Worm (Caenorhabditis elegans) whole organism, young adult: Measurements from ENCODE around the gene T14B4.1.

Experiments used
- B0019.2 ChIP-seq: fragments of 200-800 bp; sonication (Bioruptor generic); conservative IDR thresholded peaks from 2 replicates; pipeline ENCODE4 v1.3.6; 2022; ENCODE audit warnings: missing genetic modification reagents, missing genetic modification characterization, missing compliant biosample characterization
- B0035.1 ChIP-seq: sonication (generic microtip); optimal IDR thresholded peaks from 2 replicates; lab custom pipeline; 2016; ENCODE audit warnings: missing genetic modification characterization, mild to moderate bottlenecking, missing compliant biosample characterization, missing genotype, missing genetic modification reagents
- C17E4.6 ChIP-seq: fragments of 200-800 bp; sonication (Bioruptor generic); IDR thresholded peaks from 2 replicates; pipeline ENCODE4 v1.3.6; 2022; ENCODE audit warnings: missing genetic modification reagents, missing genetic modification characterization, missing compliant biosample characterization
- D2030.7 ChIP-seq: fragments of 200-800 bp; sonication (Bioruptor generic); IDR thresholded peaks from 2 replicates; pipeline ENCODE4 v1.3.6; 2022; ENCODE audit warnings: missing genetic modification reagents, missing genetic modification characterization, missing compliant biosample characterization
- F37B4.10 ChIP-seq: fragments of 200-800 bp; sonication (Bioruptor generic); IDR thresholded peaks from 2 replicates; pipeline ENCODE4 v1.3.6; 2022; ENCODE audit warnings: missing genetic modification characterization, missing compliant biosample characterization
- K12H6.12 ChIP-seq: fragments of 200-800 bp; sonication (Bioruptor generic); optimal IDR thresholded peaks from 2 replicates; lab custom pipeline; 2018; ENCODE audit warnings: mild to moderate bottlenecking, missing genetic modification characterization, missing compliant biosample characterization
- T26A5.8 ChIP-seq: sonication (generic microtip); optimal IDR thresholded peaks from 2 replicates; lab custom pipeline; 2016; ENCODE audit warnings: missing genetic modification characterization, missing compliant biosample characterization
- Y53G8AR.9 ChIP-seq: fragments of 200-800 bp; sonication (Bioruptor generic); conservative IDR thresholded peaks from 2 replicates; pipeline ENCODE4 v1.3.6; 2022; ENCODE audit warnings: missing genetic modification reagents, missing genetic modification characterization, missing compliant biosample characterization
- Y79H2A.3 ChIP-seq: fragments of 200-800 bp; sonication (Bioruptor generic); conservative IDR thresholded peaks from 2 replicates; pipeline ENCODE4 v1.3.6; 2022; ENCODE audit warnings: missing genetic modification reagents, missing genetic modification characterization, missing compliant biosample characterization
- Y95B8A.8 ChIP-seq: fragments of 200-800 bp; sonication (Bioruptor generic); IDR thresholded peaks from 2 replicates; pipeline ENCODE4 v1.3.6; 2022; ENCODE audit warnings: missing genetic modification reagents, missing genetic modification characterization, missing compliant biosample characterization
- aptf-2 ChIP-seq: fragments of 200-800 bp; sonication (Bioruptor generic); conservative IDR thresholded peaks from 2 replicates; pipeline ENCODE4 v1.3.6; 2022; ENCODE audit warnings: missing genetic modification reagents, missing genetic modification characterization, missing compliant biosample characterization
- atf-7 ChIP-seq: sonication (generic microtip); optimal IDR thresholded peaks from 2 replicates; lab custom pipeline; 2017; ENCODE audit warnings: mild to moderate bottlenecking, missing genetic modification characterization, missing compliant biosample characterization
- ccch-3 ChIP-seq: fragments of 200-800 bp; sonication (Bioruptor generic); optimal IDR thresholded peaks from 2 replicates; lab custom pipeline; 2018; ENCODE audit warnings: mild to moderate bottlenecking, missing genetic modification characterization, missing compliant biosample characterization
- cebp-1 ChIP-seq, 2 experiments: fragments of 200-800 bp in 1 of 2; sonication (Bioruptor generic) in 1 of 2; sonication (generic microtip) in 1 of 2; IDR thresholded peaks in 1 of 2; optimal IDR thresholded peaks in 1 of 2; 2 replicates each; pipeline versions ENCODE4 v1.3.6 to Lab custom; 2017 to 2022; ENCODE audit warnings: missing compliant biosample characterization in 2 of 2, missing genetic modification characterization in 2 of 2, mild to moderate bottlenecking in 1 of 2, missing genetic modification reagents in 1 of 2, moderate library complexity in 1 of 2
- cebp-2 ChIP-seq: fragments of 200-800 bp; sonication (Bioruptor generic); IDR thresholded peaks from 2 replicates; pipeline ENCODE4 v1.3.6; 2022; ENCODE audit warnings: missing genetic modification characterization, missing compliant biosample characterization
- ceh-40 ChIP-seq: fragments of 200-800 bp; sonication (Bioruptor generic); IDR thresholded peaks from 2 replicates; pipeline ENCODE4 v1.3.6; 2022; ENCODE audit warnings: missing genetic modification characterization, missing compliant biosample characterization
- ceh-58 ChIP-seq: fragments of 200-800 bp; sonication (Bioruptor generic); IDR thresholded peaks from 2 replicates; pipeline ENCODE4 v1.3.6; 2022; ENCODE audit warnings: missing genetic modification characterization, missing compliant biosample characterization
- egrh-3 ChIP-seq: fragments of 200-800 bp; sonication (Bioruptor generic); IDR thresholded peaks from 2 replicates; pipeline ENCODE4 v1.3.6; 2022; ENCODE audit warnings: missing genetic modification reagents, missing genetic modification characterization, missing compliant biosample characterization
- ekl-4 ChIP-seq: fragments of 200-800 bp; sonication (Bioruptor generic); IDR thresholded peaks from 2 replicates; pipeline ENCODE4 v1.3.6; 2022; ENCODE audit warnings: missing genetic modification reagents, missing genetic modification characterization, missing compliant biosample characterization
- him-1 ChIP-seq: sonication (generic microtip); optimal IDR thresholded peaks from 2 replicates; lab custom pipeline; 2016; ENCODE audit warnings: missing genotype, missing genetic modification reagents, missing genetic modification characterization, missing compliant biosample characterization
- hlh-12 ChIP-seq: sonication (generic microtip); optimal IDR thresholded peaks from 2 replicates; lab custom pipeline; 2016; ENCODE audit warnings: missing genetic modification characterization, missing compliant biosample characterization
- let-526 ChIP-seq: fragments of 200-800 bp; sonication (Bioruptor generic); IDR thresholded peaks from 2 replicates; pipeline ENCODE4 v1.3.6; 2022; ENCODE audit warnings: missing genetic modification reagents, missing genetic modification characterization, missing compliant biosample characterization
- let-607 ChIP-seq, 2 experiments: fragments of 200-800 bp in 1 of 2; sonication (Bioruptor generic) in 1 of 2; sonication (generic microtip) in 1 of 2; optimal IDR thresholded peaks; 2 replicates each; lab custom pipeline; 2016 to 2018; ENCODE audit warnings: mild to moderate bottlenecking in 2 of 2, missing compliant biosample characterization in 2 of 2, missing genetic modification characterization in 2 of 2, moderate library complexity in 2 of 2, missing genotype in 1 of 2
- lin-26 ChIP-seq: fragments of 200-800 bp; sonication (Bioruptor generic); IDR thresholded peaks from 2 replicates; pipeline ENCODE4 v1.3.6; 2022; ENCODE audit warnings: missing genetic modification reagents, missing genetic modification characterization, missing compliant biosample characterization
- lin-35 ChIP-seq, 3 experiments: fragments of 150-350 bp in 2 of 3; sonication (generic microtip) in 1 of 3; optimal IDR thresholded peaks; 2 replicates each; lab custom pipeline; 2014 to 2018; ENCODE audit warnings: missing biosample characterization in 3 of 3, missing genetic modification characterization in 3 of 3, missing genetic modification reagents in 3 of 3
- lin-40 ChIP-seq: sonication (generic microtip); optimal IDR thresholded peaks from 2 replicates; lab custom pipeline; 2016; ENCODE audit warnings: missing genetic modification characterization, mild to moderate bottlenecking, missing compliant biosample characterization, missing genotype, missing genetic modification reagents
- rpc-1 ChIP-seq, 2 experiments: fragments of 150-350 bp in 1 of 2; sonication (generic microtip) in 1 of 2; optimal IDR thresholded peaks; 2 replicates each; lab custom pipeline; 2014 to 2018; ENCODE audit warnings: missing biosample characterization in 1 of 2, missing genetic modification characterization in 1 of 2, missing genetic modification reagents in 1 of 2, missing genotype in 1 of 2
- sdz-38 ChIP-seq: sonication (generic microtip); optimal IDR thresholded peaks from 2 replicates; lab custom pipeline; 2016; ENCODE audit warnings: missing genotype, missing genetic modification characterization, missing compliant biosample characterization
- snpc-1.1 ChIP-seq: sonication (generic microtip); optimal IDR thresholded peaks from 2 replicates; lab custom pipeline; 2017; ENCODE audit warnings: missing genetic modification characterization, mild to moderate bottlenecking, missing compliant biosample characterization, antibody characterized with exemption, moderate library complexity, missing genotype, missing genetic modification reagents; ENCODE audit not compliant: insufficient read depth
- snpc-1.3 ChIP-seq: sonication (generic microtip); optimal IDR thresholded peaks from 2 replicates; lab custom pipeline; 2017; ENCODE audit warnings: missing genetic modification characterization, mild to moderate bottlenecking, missing compliant biosample characterization, antibody characterized with exemption, moderate library complexity, missing genotype, missing genetic modification reagents; ENCODE audit not compliant: insufficient read depth
- tbp1 ChIP-seq: fragments of 200-800 bp; sonication (Bioruptor generic); optimal IDR thresholded peaks from 2 replicates; lab custom pipeline; 2018; ENCODE audit warnings: mild to moderate bottlenecking, missing genetic modification characterization, missing compliant biosample characterization
- zim-3 ChIP-seq: sonication (generic microtip); optimal IDR thresholded peaks from 2 replicates; lab custom pipeline; 2017; ENCODE audit warnings: mild to moderate bottlenecking, missing genetic modification characterization, moderate library complexity, missing compliant biosample characterization
- ztf-25 ChIP-seq: fragments of 200-800 bp; sonication (Bioruptor generic); IDR thresholded peaks from 2 replicates; pipeline ENCODE4 v1.3.6; 2022; ENCODE audit warnings: missing genetic modification reagents, missing genetic modification characterization, missing compliant biosample characterization

Gene T14B4.1

DNA sequence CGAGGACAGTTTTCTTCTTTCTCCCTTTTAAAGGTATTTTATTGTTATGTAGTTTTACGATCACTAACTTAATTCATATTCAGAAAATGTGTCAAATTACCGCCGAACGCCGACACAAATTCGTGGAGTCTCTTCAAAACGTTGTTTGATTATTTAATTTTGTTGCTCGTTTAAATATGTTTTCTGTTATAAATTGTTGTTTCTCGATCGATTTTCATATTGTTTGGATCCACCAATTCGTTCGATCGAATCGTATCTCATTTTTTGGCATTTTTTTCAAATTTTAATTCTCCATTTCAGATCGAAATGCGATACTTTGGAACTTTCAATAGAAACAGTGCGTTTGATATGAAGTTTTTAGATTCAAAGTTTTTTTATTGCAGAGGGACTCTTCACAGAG is 5.9 kb downstream of the T14B4.1 start, which contains the start of gene F41G3.6:
F41G3.6 (plus strand) TSS at position 301 of the 400 bp plus-strand sequence.
- TF ChIP-seq Y79H2A.3 (GFP tag; lab: Robert Waterston, UW): no peak
- TF ChIP-seq Y53G8AR.9 (GFP tag; lab: Robert Waterston, UW): no peak
- no peak for TF ChIP-seq ceh-40
- no peak for TF ChIP-seq cebp-1 (GFP tag; IDR thresholded peaks at IDR 0.05; lab: Robert Waterston, UW)
- TF ChIP-seq cebp-1 (tag; optimal IDR thresholded peaks at IDR 0.05; lab: Kevin White, UChicago): no peak
- no peak for TF ChIP-seq T26A5.8 (tag; lab: Kevin White, UChicago)
- no peak for TF ChIP-seq ekl-4 (GFP tag; lab: Robert Waterston, UW)
- no peak for TF ChIP-seq him-1
- TF ChIP-seq egrh-3 (GFP tag; lab: Robert Waterston, UW): no peak
- TF ChIP-seq atf-7: no peak
- TF ChIP-seq B0035.1 (tag; lab: Kevin White, UChicago): no peak
- no peak for TF ChIP-seq K12H6.12 (tag; lab: Kevin White, UChicago)
- TF ChIP-seq hlh-12: no peak
- no peak for TF ChIP-seq C17E4.6 (GFP tag; lab: Robert Waterston, UW)
- no peak for TF ChIP-seq snpc-1.1 (tag; lab: Kevin White, UChicago)
- no peak for TF ChIP-seq aptf-2 (GFP tag; lab: Robert Waterston, UW)
- no peak for TF ChIP-seq tbp1 (GFP tag; lab: Kevin White, UChicago)
- no peak for TF ChIP-seq ztf-25 (GFP tag; lab: Robert Waterston, UW)
- TF ChIP-seq B0019.2: no peak
- no peak for TF ChIP-seq lin-26

- no peak for TF ChIP-seq cebp-2 (GFP tag; lab: Robert Waterston, UW)
- TF ChIP-seq zim-3 (tag; lab: Kevin White, UChicago): no peak
- TF ChIP-seq let-526: no peak
- TF ChIP-seq D2030.7: no peak
Measured at ce11 chrII:6744648-6745047, 7.9 kb downstream of the T14B4.1 start, which contains the start of gene ins-15. Gene ins-15, minus strand, starts transcription at chrII:6744748.

DNA sequence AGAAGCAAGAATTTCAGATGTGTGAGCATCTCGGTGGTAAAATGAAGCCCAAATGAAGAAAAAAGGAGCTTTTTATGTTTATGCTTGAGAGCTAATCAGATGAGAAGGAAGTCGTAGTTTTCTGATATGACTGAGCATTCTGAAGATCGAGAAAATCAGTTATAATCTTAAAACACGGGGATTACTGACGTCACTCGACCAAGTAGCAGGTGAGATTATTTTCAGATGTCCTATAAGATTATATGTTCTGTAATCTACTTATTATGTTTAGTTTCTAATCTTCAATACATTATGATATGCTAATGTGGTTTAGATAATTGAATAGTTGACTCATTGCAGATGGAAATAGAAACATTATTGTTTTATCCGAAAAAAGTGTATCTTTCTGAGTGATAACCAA is 9.1 kb downstream of the T14B4.1 start, which contains the start of gene ins-14:
ins-14 (minus strand) TSS at position 32 of the 400 bp plus-strand sequence.
- TF ChIP-seq sdz-38 (tag; lab: Kevin White, UChicago): no peak

DNA sequence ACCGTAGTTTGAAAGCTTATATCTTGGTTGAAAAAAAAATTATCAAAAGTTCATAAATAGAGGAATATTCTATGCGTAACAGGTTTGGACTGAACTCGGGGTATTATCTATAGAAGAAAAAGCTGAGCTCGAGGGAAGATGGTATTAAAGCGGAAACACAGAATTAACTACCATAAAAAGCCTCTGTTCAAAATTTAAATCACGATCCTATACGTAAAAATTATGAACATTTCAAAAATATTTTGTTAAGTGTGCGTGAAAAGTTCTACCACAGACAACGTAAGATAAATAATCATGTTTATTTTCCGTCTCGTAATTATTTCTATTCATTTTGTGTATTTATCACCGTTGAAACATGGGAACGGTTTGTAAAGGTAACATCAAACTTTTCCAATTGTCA is 9.7 kb downstream of the T14B4.1 start, which contains the start of gene F41G3.5:
F41G3.5 (plus strand) TSS at position 301 of the 400 bp plus-strand sequence.
- TF ChIP-seq T26A5.8 (tag; lab: Kevin White, UChicago) (no peak), ccch-3 (GFP tag; lab: Kevin White, UChicago) (no peak), let-607 (tag; optimal IDR thresholded peaks at IDR 0.05; lab: Kevin White, UChicago) (no peak), lin-40 (tag; lab: Kevin White, UChicago) (no peak), F37B4.10 (GFP tag; lab: Robert Waterston, UW) (no peak), ceh-40 (no peak), ceh-58 (GFP tag; lab: Robert Waterston, UW) (no peak), snpc-1.3 (tag; lab: Kevin White, UChicago) (no peak), lin-35 (GFP tag; optimal IDR thresholded peaks at IDR 0.05; lab: Kevin White, UChicago) (no peak), sdz-38 (tag; lab: Kevin White, UChicago) (no peak), C17E4.6 (GFP tag; lab: Robert Waterston, UW) (no peak), rpc-1 (optimal IDR thresholded peaks at IDR 0.05; lab: Kevin White, UChicago) (no peak), rpc-1 (tag; optimal IDR thresholded peaks at IDR 0.05; lab: Kevin White, UChicago) (no peak), Y95B8A.8 (GFP tag; lab: Robert Waterston, UW) (no peak), B0019.2 (no peak)
